ENCODE assay signal across 3 fruit fly cellular contexts in the genomic region with DNA sequence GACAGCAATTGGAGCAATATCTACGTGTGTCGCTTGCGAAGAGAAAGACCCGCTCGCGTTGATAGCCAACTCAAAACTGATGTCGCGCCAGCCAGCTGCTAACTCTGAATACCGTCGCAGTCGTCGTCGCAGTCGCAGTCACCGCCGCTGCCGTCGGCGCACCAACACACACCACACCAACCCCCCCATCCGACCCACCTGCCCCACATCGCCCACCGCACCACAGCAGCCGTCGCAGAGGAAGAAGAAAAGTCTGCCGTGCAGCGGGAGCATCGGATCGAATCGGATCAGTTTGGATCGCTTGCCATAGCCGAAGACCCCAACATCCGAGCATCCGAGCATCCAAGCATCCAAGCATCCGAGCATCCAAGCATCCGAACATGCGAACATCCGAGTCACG.
A peak's percentile ranks its signal among the peaks of the same experiment; 100 is the strongest.
TF ChIP-seq lines count a peak whose summit lies in the region.

No protein-coding gene starts in this region.

- TF ChIP-seq CTCF in whole organism, embryonic (GFP tag; optimal IDR thresholded peaks at IDR 0.05; lab: Kevin White, UChicago), result no peak

TF ChIP-seq in whole organism, embryonic, 481 proteins besides CTCF, POLR2A, EP300 and RAD21 (continues in another document):
- TF ChIP-seq CG2875 (GFP tag; optimal IDR thresholded peaks at IDR 0.05; lab: Kevin White, UChicago), result peak; percentile 13
- peak; percentile 17; the same call in 1 of the 3 replicates for TF ChIP-seq Dbx (GFP tag; IDR thresholded peaks at IDR 0.05; lab: Robert Waterston, UW)
- no peak for TF ChIP-seq Lim3 (GFP tag; IDR thresholded peaks at IDR 0.05; lab: Robert Waterston, UW)
- no peak for TF ChIP-seq unpg (GFP tag; optimal IDR thresholded peaks at IDR 0.05; lab: Kevin White, UChicago)
- TF ChIP-seq CG15514 (GFP tag; optimal IDR thresholded peaks at IDR 0.05; lab: Kevin White, UChicago), result peak; percentile 7
- no peak for TF ChIP-seq TFAM (GFP tag; optimal IDR thresholded peaks at IDR 0.05; lab: Kevin White, UChicago)
- no peak for TF ChIP-seq toy (GFP tag; IDR thresholded peaks at IDR 0.05; lab: Robert Waterston, UW)
- peak; percentile 19 for TF ChIP-seq Rfx (GFP tag; IDR thresholded peaks at IDR 0.05; lab: Robert Waterston, UW)
- no peak for TF ChIP-seq kay (GFP tag; optimal IDR thresholded peaks at IDR 0.05; lab: Kevin White, UChicago)
- TF ChIP-seq CG1832 (GFP tag; optimal IDR thresholded peaks at IDR 0.05; lab: Kevin White, UChicago), result no peak
- peak; percentile 17 for TF ChIP-seq chn (GFP tag; optimal IDR thresholded peaks at IDR 0.05; lab: Kevin White, UChicago)
- no peak for TF ChIP-seq hkb (optimal IDR thresholded peaks at IDR 0.05; lab: Kevin White, UChicago)
- no peak for TF ChIP-seq hkb (GFP tag; IDR thresholded peaks at IDR 0.05; lab: Robert Waterston, UW)
- no peak for TF ChIP-seq seq (GFP tag; IDR thresholded peaks at IDR 0.05; lab: Robert Waterston, UW)
- TF ChIP-seq CG1024 (GFP tag; IDR thresholded peaks at IDR 0.05; lab: Robert Waterston, UW), result no peak
- TF ChIP-seq CG2889 (GFP tag; IDR thresholded peaks at IDR 0.05; lab: Robert Waterston, UW), result no peak
- TF ChIP-seq cg (GFP tag; optimal IDR thresholded peaks at IDR 0.05; lab: Kevin White, UChicago), result peak; percentile 32
- TF ChIP-seq CG11456 (GFP tag; IDR thresholded peaks at IDR 0.05; lab: Robert Waterston, UW), result no peak
- no peak for TF ChIP-seq CG9797 (GFP tag; optimal IDR thresholded peaks at IDR 0.05; lab: Kevin White, UChicago)
- TF ChIP-seq Drgx (GFP tag; IDR thresholded peaks at IDR 0.05; lab: Robert Waterston, UW), result peak; percentile 13; the same call in 1 of the 2 replicates
- peak; percentile 77 for TF ChIP-seq sr (GFP tag; IDR thresholded peaks at IDR 0.05; lab: Robert Waterston, UW)
- TF ChIP-seq CG10462 (GFP tag; optimal IDR thresholded peaks at IDR 0.05; lab: Kevin White, UChicago), result no peak
- TF ChIP-seq bowl (GFP tag; IDR thresholded peaks at IDR 0.05; lab: Robert Waterston, UW), result 0 out of 2 replicates have a peak, but pooled peaks have one; percentile 24
- TF ChIP-seq HLH4C (GFP tag; IDR thresholded peaks at IDR 0.05; lab: Robert Waterston, UW; ENCODE audit: partially characterized antibody), result 0 out of 3 replicates have a peak, but pooled peaks have one; percentile 18
- TF ChIP-seq psq (GFP tag; optimal IDR thresholded peaks at IDR 0.05; lab: Kevin White, UChicago), result no peak
- TF ChIP-seq CG4360 (GFP tag; IDR thresholded peaks at IDR 0.05; lab: Robert Waterston, UW), result 0 out of 2 replicates have a peak, but pooled peaks have one; percentile 9
- TF ChIP-seq CG1233 (GFP tag; optimal IDR thresholded peaks at IDR 0.05; lab: Kevin White, UChicago), result no peak
- TF ChIP-seq Med (GFP tag; lab: Kevin White, UChicago), result peak; percentile 28

TF ChIP-seq in whole organism, prepupa, 60 proteins besides CTCF, POLR2A, EP300 and RAD21:
- TF ChIP-seq CG9139 (GFP tag; optimal IDR thresholded peaks at IDR 0.05; lab: Kevin White, UChicago) (peak; percentile 13), acj6 (GFP tag; optimal IDR thresholded peaks at IDR 0.05; lab: Kevin White, UChicago) (no peak), CG6854 (GFP tag; optimal IDR thresholded peaks at IDR 0.05; lab: Kevin White, UChicago) (peak; percentile 53), Blimp-1 (GFP tag; optimal IDR thresholded peaks at IDR 0.05; lab: Kevin White, UChicago) (no peak), net (GFP tag; optimal IDR thresholded peaks at IDR 0.05; lab: Kevin White, UChicago) (peak; percentile 22), ss (GFP tag; optimal IDR thresholded peaks at IDR 0.05; lab: Kevin White, UChicago) (peak in 1 of 2 experiments; percentile 20), dac (GFP tag; optimal IDR thresholded peaks at IDR 0.05; lab: Kevin White, UChicago) (no peak), CG11762 (GFP tag; optimal IDR thresholded peaks at IDR 0.05; lab: Kevin White, UChicago; ENCODE audit: insufficient read depth) (no peak), Eip78C (GFP tag; lab: Kevin White, UChicago) (peak; percentile 7), CG6163 (GFP tag; IDR thresholded peaks at IDR 0.05; lab: Robert Waterston, UW) (peak; percentile 37; the same call in 1 of the 3 replicates), eg (GFP tag; IDR thresholded peaks at IDR 0.05; lab: Robert Waterston, UW) (peak; percentile 40; the same call in 1 of the 3 replicates)

TF ChIP-seq in whole organism, pupa, 21 proteins besides CTCF, POLR2A, EP300 and RAD21:
- TF ChIP-seq fd96Ca (GFP tag; IDR thresholded peaks at IDR 0.05; lab: Robert Waterston, UW) (0 out of 3 replicates have a peak, but pooled peaks have one; percentile 5), CG14655 (GFP tag; optimal IDR thresholded peaks at IDR 0.05; lab: Kevin White, UChicago) (no peak), CG17806 (tag; optimal IDR thresholded peaks at IDR 0.05; lab: Kevin White, UChicago) (no peak), CG32121 (GFP tag; IDR thresholded peaks at IDR 0.05; lab: Robert Waterston, UW) (0 out of 2 replicates have a peak, but pooled peaks have one; percentile 34), CG8301 (tag; optimal IDR thresholded peaks at IDR 0.05; lab: Kevin White, UChicago) (no peak), CG34367 (tag; optimal IDR thresholded peaks at IDR 0.05; lab: Kevin White, UChicago) (no peak), CG10348 (GFP tag; IDR thresholded peaks at IDR 0.05; lab: Robert Waterston, UW) (no peak), CG4496 (GFP tag; IDR thresholded peaks at IDR 0.05; lab: Robert Waterston, UW) (peak; percentile 80), Pif1A (GFP tag; optimal IDR thresholded peaks at IDR 0.05; lab: Kevin White, UChicago) (no peak), Snoo (tag; optimal IDR thresholded peaks at IDR 0.05; lab: Kevin White, UChicago) (no peak), EcR (GFP tag; optimal IDR thresholded peaks at IDR 0.05; lab: Kevin White, UChicago) (no peak), Pif1B (GFP tag; optimal IDR thresholded peaks at IDR 0.05; lab: Kevin White, UChicago) (no peak), CG13204 (GFP tag; optimal IDR thresholded peaks at IDR 0.05; lab: Kevin White, UChicago) (peak; percentile 99), CG15710 (tag; optimal IDR thresholded peaks at IDR 0.05; lab: Kevin White, UChicago) (no peak), rn (GFP tag; IDR thresholded peaks at IDR 0.05; lab: Robert Waterston, UW) (no peak), CG9948 (tag; optimal IDR thresholded peaks at IDR 0.05; lab: Kevin White, UChicago) (no peak), Ets98B (GFP tag; IDR thresholded peaks at IDR 0.05; lab: Robert Waterston, UW) (peak; percentile 50; the same call in 1 of the 2 replicates), CG12605 (GFP tag; IDR thresholded peaks at IDR 0.05; lab: Robert Waterston, UW) (0 out of 2 replicates have a peak, but pooled peaks have one; percentile 8)
